Worm (Caenorhabditis elegans): ENCODE results near the gene dlat-1.

ce11 chrV:14460122-14460521 is 13.0 kb upstream of the dlat-1 start:
- TF ChIP-seq lin-15B (tag; optimal IDR thresholded peaks at IDR 0.05) (no peak), R02D3.7 (tag; optimal IDR thresholded peaks at IDR 0.05) (no peak), skn-1 (tag; optimal IDR thresholded peaks at IDR 0.05) (no peak)
